Worm (Caenorhabditis elegans) whole organism, L4 larva: ENCODE data around the gene rdl-1.

Experiments used
- T26A8.4 ChIP-seq: fragments of 200-800 bp; sonication (Bioruptor generic); IDR thresholded peaks from 2 replicates; pipeline ENCODE4 v1.3.6; 2022; ENCODE audit warnings: missing genetic modification characterization, missing compliant biosample characterization
- ZK546.5 ChIP-seq, 2 experiments: sonication (generic microtip); optimal IDR thresholded peaks; 2 replicates each; lab custom pipeline; 2017; ENCODE audit warnings: missing biosample characterization in 2 of 2, missing genetic modification characterization in 2 of 2
- aha-1 ChIP-seq: fragments of 150-350 bp; peaks from one replicate; lab custom pipeline; 2014; ENCODE audit warnings: missing biosample characterization, missing genetic modification characterization
- arid-1 ChIP-seq: fragments of 200-800 bp; sonication (Bioruptor generic); conservative IDR thresholded peaks from 2 replicates; pipeline ENCODE4 v1.3.6; 2022; ENCODE audit warnings: missing genetic modification reagents, missing genetic modification characterization, missing compliant biosample characterization
- ceh-44 ChIP-seq: fragments of 200-800 bp; sonication (Bioruptor generic); IDR thresholded peaks from 2 replicates; pipeline ENCODE4 v1.3.6; 2022; ENCODE audit warnings: missing genetic modification reagents, missing genetic modification characterization, missing compliant biosample characterization
- ces-1 ChIP-seq: fragments of 150-350 bp; sonication (generic microtip); optimal IDR thresholded peaks from 4 replicates; lab custom pipeline; 2014; ENCODE audit warnings: missing biosample characterization, missing genetic modification reagents, missing genetic modification characterization
- cey-2 ChIP-seq: sonication (generic microtip); optimal IDR thresholded peaks from 3 replicates; lab custom pipeline; 2017; ENCODE audit warnings: missing genetic modification characterization, mild to moderate bottlenecking, missing compliant biosample characterization, antibody characterized with exemption, borderline replicate concordance; ENCODE audit not compliant: insufficient read depth
- ctbp-1 ChIP-seq: fragments of 200-800 bp; sonication (Bioruptor generic); IDR thresholded peaks from 2 replicates; pipeline ENCODE4 v1.3.6; 2022; ENCODE audit warnings: missing genetic modification reagents, missing genetic modification characterization, missing compliant biosample characterization
- daf-12 ChIP-seq: fragments of 150-350 bp; optimal IDR thresholded peaks from 2 replicates; lab custom pipeline; 2014; ENCODE audit warnings: missing biosample characterization, missing genetic modification reagents, missing genetic modification characterization
- dmd-8 ChIP-seq: fragments of 200-800 bp; sonication (Bioruptor generic); IDR thresholded peaks from 2 replicates; pipeline ENCODE4 v1.3.6; 2022; ENCODE audit warnings: missing genetic modification characterization, missing compliant biosample characterization
- dmd-9 ChIP-seq: fragments of 200-800 bp; sonication (Bioruptor generic); IDR thresholded peaks from 2 replicates; pipeline ENCODE4 v1.3.6; 2022; ENCODE audit warnings: missing genetic modification reagents, missing genetic modification characterization, missing compliant biosample characterization
- dve-1 ChIP-seq: sonication (generic microtip); optimal IDR thresholded peaks from 2 replicates; lab custom pipeline; 2017; ENCODE audit warnings: antibody characterized with exemption, mild to moderate bottlenecking, missing genetic modification characterization, missing compliant biosample characterization; ENCODE audit not compliant: insufficient read depth
- fos-1 ChIP-seq: fragments of 150-350 bp; optimal IDR thresholded peaks from 2 replicates; lab custom pipeline; 2014; ENCODE audit warnings: missing biosample characterization, missing genetic modification characterization
- hlh-30 ChIP-seq: sonication (generic microtip); optimal IDR thresholded peaks from 2 replicates; lab custom pipeline; 2017; ENCODE audit warnings: antibody characterized with exemption, mild to moderate bottlenecking, missing genetic modification characterization, missing compliant biosample characterization; ENCODE audit not compliant: insufficient read depth
- lim-7 ChIP-seq: fragments of 200-800 bp; sonication (Bioruptor generic); IDR thresholded peaks from 2 replicates; pipeline ENCODE4 v1.3.6; 2022; ENCODE audit warnings: missing genetic modification characterization, missing compliant biosample characterization
- lin-13 ChIP-seq: fragments of 150-350 bp; optimal IDR thresholded peaks from 2 replicates; lab custom pipeline; 2014; ENCODE audit warnings: missing biosample characterization, missing genetic modification reagents, missing genetic modification characterization
- lin-15B ChIP-seq: fragments of 150-350 bp; sonication (generic microtip); optimal IDR thresholded peaks from 3 replicates; lab custom pipeline; 2014; ENCODE audit warnings: missing biosample characterization, missing genetic modification characterization
- lsy-2 ChIP-seq, 2 experiments: fragments of 150-350 bp in 1 of 2; sonication (generic microtip) in 1 of 2; optimal IDR thresholded peaks; 2 replicates each; lab custom pipeline; 2014 to 2017; ENCODE audit warnings: missing biosample characterization in 2 of 2, missing genetic modification characterization in 2 of 2
- mep-1 ChIP-seq: fragments of 150-350 bp; sonication (generic microtip); optimal IDR thresholded peaks from 3 replicates; lab custom pipeline; 2014; ENCODE audit warnings: missing biosample characterization, missing genetic modification characterization
- mxl-2 ChIP-seq: fragments of 200-800 bp; sonication (Bioruptor generic); conservative IDR thresholded peaks from 2 replicates; pipeline ENCODE4 v1.3.6; 2022; ENCODE audit warnings: missing genetic modification reagents, missing genetic modification characterization, missing compliant biosample characterization
- mxl-3 ChIP-seq: fragments of 200-800 bp; sonication (Bioruptor generic); optimal IDR thresholded peaks from 2 replicates; lab custom pipeline; 2018; ENCODE audit warnings: mild to moderate bottlenecking, missing genetic modification characterization, missing compliant biosample characterization
- nhr-10 ChIP-seq: fragments of 150-350 bp; optimal IDR thresholded peaks from 2 replicates; lab custom pipeline; 2014; ENCODE audit warnings: missing biosample characterization, missing genetic modification characterization
- nhr-111 ChIP-seq: fragments of 200-800 bp; sonication (Bioruptor generic); optimal IDR thresholded peaks from 2 replicates; lab custom pipeline; 2018; ENCODE audit warnings: mild to moderate bottlenecking, missing genetic modification characterization, missing compliant biosample characterization
- nhr-237 ChIP-seq: sonication (generic microtip); optimal IDR thresholded peaks from 2 replicates; lab custom pipeline; 2017; ENCODE audit warnings: missing biosample characterization, missing genetic modification characterization
- nhr-28 ChIP-seq: fragments of 150-350 bp; optimal IDR thresholded peaks from 2 replicates; lab custom pipeline; 2014; ENCODE audit warnings: missing biosample characterization, missing genetic modification characterization
- nhr-42 ChIP-seq: fragments of 200-800 bp; sonication (Bioruptor generic); IDR thresholded peaks from 2 replicates; pipeline ENCODE4 v1.3.6; 2022; ENCODE audit warnings: missing genetic modification characterization, missing compliant biosample characterization
- nhr-76 ChIP-seq: fragments of 150-350 bp; optimal IDR thresholded peaks from 2 replicates; lab custom pipeline; 2014; ENCODE audit warnings: missing biosample characterization, missing genetic modification characterization
- pha-4 ChIP-seq, 2 experiments: fragments of 150-350 bp in 1 of 2; fragments of 200-800 bp in 1 of 2; sonication (Bioruptor generic) in 1 of 2; IDR thresholded peaks in 1 of 2; optimal IDR thresholded peaks in 1 of 2; 2 replicates each; pipeline versions ENCODE4 v1.3.6 to Lab custom; 2014 to 2022; ENCODE audit warnings: missing genetic modification characterization in 2 of 2, missing genetic modification reagents in 2 of 2, missing biosample characterization in 1 of 2, missing compliant biosample characterization in 1 of 2
- php-3 ChIP-seq: fragments of 200-800 bp; sonication (Bioruptor generic); IDR thresholded peaks from 2 replicates; pipeline ENCODE4 v1.3.6; 2022; ENCODE audit warnings: missing genetic modification reagents, missing genetic modification characterization, missing compliant biosample characterization
- set-16 ChIP-seq: fragments of 200-800 bp; sonication (Bioruptor generic); IDR thresholded peaks from 2 replicates; pipeline ENCODE4 v1.3.6; 2022; ENCODE audit warnings: missing genetic modification reagents, missing genetic modification characterization, missing compliant biosample characterization
- tag-97 ChIP-seq: fragments of 200-800 bp; sonication (Bioruptor generic); IDR thresholded peaks from 2 replicates; pipeline ENCODE4 v1.3.6; 2022; ENCODE audit warnings: missing genetic modification characterization, missing compliant biosample characterization
- zfp-3 ChIP-seq: fragments of 200-800 bp; sonication (Bioruptor generic); conservative IDR thresholded peaks from 2 replicates; pipeline ENCODE4 v1.3.6; 2022; ENCODE audit warnings: missing genetic modification reagents, missing genetic modification characterization, missing compliant biosample characterization
- zip-2 ChIP-seq: fragments of 150-350 bp; optimal IDR thresholded peaks from 2 replicates; lab custom pipeline; 2014; ENCODE audit warnings: missing biosample characterization, missing genetic modification characterization

The rdl-1 gene

DNA sequence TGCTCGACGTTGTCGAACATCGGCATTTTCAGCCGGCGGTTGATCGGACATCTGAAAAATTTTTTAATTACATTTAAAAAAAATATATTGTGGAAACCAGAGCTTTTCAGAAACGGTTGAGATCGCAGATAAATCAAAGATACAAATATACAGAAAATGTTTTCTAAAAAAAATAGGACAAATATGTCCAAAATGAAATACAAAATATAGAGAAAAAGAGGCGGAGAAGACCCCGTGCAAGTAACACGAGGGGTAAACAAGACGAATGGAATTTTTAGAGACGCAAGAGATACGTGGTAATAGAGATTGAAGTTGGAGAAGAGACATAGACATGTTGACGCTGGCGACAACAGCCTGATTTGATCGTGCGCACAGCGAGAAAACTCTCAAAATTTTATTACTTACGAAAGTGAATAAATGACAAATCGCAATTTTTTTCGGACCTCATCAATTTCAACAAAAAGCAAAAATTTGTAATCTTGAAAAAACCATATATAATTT lies 45.7 kb upstream of the rdl-1 start, which contains the start of gene cdgs-1 (continued):
- no peak for TF ChIP-seq nhr-237 (tag; lab: Kevin White, UChicago)
- TF ChIP-seq arid-1 (GFP tag; lab: Robert Waterston, UW) = no peak
- peak; percentile 96 for TF ChIP-seq hlh-30 (tag; lab: Kevin White, UChicago)
- peak; percentile 74 for TF ChIP-seq mxl-3 (GFP tag; lab: Kevin White, UChicago)
- TF ChIP-seq ces-1 = peak; percentile 40
- no peak for TF ChIP-seq nhr-42 (GFP tag; lab: Robert Waterston, UW)
- no peak for TF ChIP-seq lin-13
- TF ChIP-seq lsy-2 (tag; optimal IDR thresholded peaks at IDR 0.05; lab: Kevin White, UChicago) = peak in 1 of 2 experiments; percentile 57
- peak; percentile 64 for TF ChIP-seq nhr-28 (tag; lab: Kevin White, UChicago)

ce11 chrIV:7812709-7813108 lies 42.6 kb upstream of the rdl-1 start, which contains the start of gene zgpa-1:
Gene zgpa-1 (minus strand): TSS chrIV:7812809.
- TF ChIP-seq dve-1 (tag; lab: Kevin White, UChicago) = peak; percentile 2
- peak; percentile 88 for TF ChIP-seq aha-1 (tag; lab: Kevin White, UChicago)
- TF ChIP-seq cey-2 (tag; lab: Kevin White, UChicago) = no peak

- TF ChIP-seq aha-1 (tag; lab: Kevin White, UChicago) (peak; percentile 70), mxl-3 (GFP tag; lab: Kevin White, UChicago) (no peak)
These were observed 38.5 kb upstream of the rdl-1 start, which contains the start of gene C33H5.1 for ce11 chrIV:7808583-7808982. Gene C33H5.1 (plus strand): TSS chrIV:7808912.

- no peak for TF ChIP-seq lin-15B
- TF ChIP-seq ZK546.5 (tag; optimal IDR thresholded peaks at IDR 0.05; lab: Kevin White, UChicago) = no peak
- TF ChIP-seq mxl-3 (GFP tag; lab: Kevin White, UChicago) = no peak
- TF ChIP-seq lin-13 = no peak
- no peak for TF ChIP-seq nhr-111 (GFP tag; lab: Kevin White, UChicago)
- no peak for TF ChIP-seq php-3 (GFP tag; lab: Robert Waterston, UW)
- no peak for TF ChIP-seq ctbp-1 (GFP tag; lab: Robert Waterston, UW)
- TF ChIP-seq set-16 = no peak
- TF ChIP-seq ces-1 = no peak
- TF ChIP-seq T26A8.4 (GFP tag; lab: Robert Waterston, UW) = no peak
- TF ChIP-seq mep-1 = no peak
- no peak for TF ChIP-seq nhr-76
- no peak for TF ChIP-seq zfp-3
These were observed 34.7 kb upstream of the rdl-1 start, which contains the start of gene C33H5.2 for ce11 chrIV:7804740-7805139. Gene C33H5.2 (plus strand): TSS chrIV:7805040.

DNA sequence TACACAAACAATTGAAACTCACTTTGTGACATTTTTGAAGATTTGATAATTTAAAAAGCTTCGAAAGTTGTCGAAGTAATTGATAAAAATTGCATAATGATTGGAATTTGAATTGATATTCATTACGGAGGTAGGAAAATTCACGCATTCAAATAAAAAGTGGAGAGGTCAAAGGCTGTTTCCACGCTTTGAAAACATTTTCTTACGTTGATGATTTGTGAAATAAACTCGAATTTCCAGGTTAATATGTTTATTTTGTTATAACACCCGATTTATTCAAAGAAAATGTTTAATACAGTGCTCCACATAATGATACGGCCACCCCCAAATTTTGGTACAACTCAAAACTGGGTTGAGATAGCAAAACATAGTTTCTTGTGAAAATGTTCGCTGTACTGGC lies 33.2 kb upstream of the rdl-1 start, which contains the start of gene C33H5.16:
C33H5.16 (minus strand) TSS at position 101 of the 400 bp plus-strand sequence.
- TF ChIP-seq mxl-2 (GFP tag; lab: Robert Waterston, UW) (no peak), nhr-111 (GFP tag; lab: Kevin White, UChicago) (no peak), dmd-9 (GFP tag; lab: Robert Waterston, UW) (no peak), arid-1 (GFP tag; lab: Robert Waterston, UW) (no peak), set-16 (no peak), fos-1 (no peak), pha-4 (GFP tag; IDR thresholded peaks at IDR 0.05; lab: Robert Waterston, UW) (no peak), pha-4 (tag; optimal IDR thresholded peaks at IDR 0.05; lab: Kevin White, UChicago) (no peak), daf-12 (tag; lab: Kevin White, UChicago) (no peak), lim-7 (GFP tag; lab: Robert Waterston, UW) (no peak), nhr-10 (tag; lab: Kevin White, UChicago) (no peak), zip-2 (tag; lab: Kevin White, UChicago) (no peak), T26A8.4 (GFP tag; lab: Robert Waterston, UW) (no peak), dmd-8 (GFP tag; lab: Robert Waterston, UW) (no peak), tag-97 (GFP tag; lab: Robert Waterston, UW) (no peak), ceh-44 (GFP tag; lab: Robert Waterston, UW) (no peak)
